Worm (Caenorhabditis elegans): ENCODE measurements around the gene dhs-23.

The dhs-23 gene

ce11 chrV:15406928-15407327 lies 25.9 kb downstream of the dhs-23 start, which contains the start of gene srh-257:
srh-257 (plus strand) TSS chrV:15407228.
- TF ChIP-seq lsy-27 (tag; optimal IDR thresholded peaks at IDR 0.05; ENCODE audit: borderline replicate concordance, insufficient read depth): no peak
- no peak for TF ChIP-seq nhr-179 (tag; optimal IDR thresholded peaks at IDR 0.05)
- no peak for TF ChIP-seq egl-18 (GFP tag; IDR thresholded peaks at IDR 0.05)
- no peak for TF ChIP-seq him-1 (tag; optimal IDR thresholded peaks at IDR 0.05)
- TF ChIP-seq die-1 (tag; optimal IDR thresholded peaks at IDR 0.05): no peak
- no peak for TF ChIP-seq aptf-3 (GFP tag; IDR thresholded peaks at IDR 0.05)
- TF ChIP-seq nhr-90 (tag; optimal IDR thresholded peaks at IDR 0.05): no peak
- TF ChIP-seq sptf-2 (GFP tag; optimal IDR thresholded peaks at IDR 0.05): no peak
- no peak for TF ChIP-seq pbrm-1 (GFP tag; IDR thresholded peaks at IDR 0.05)
- TF ChIP-seq Y79H2A.3 (GFP tag; conservative IDR thresholded peaks at IDR 0.05): no peak
- TF ChIP-seq tbp1 (GFP tag; optimal IDR thresholded peaks at IDR 0.05): no peak
- no peak for TF ChIP-seq lir-1 (GFP tag; conservative IDR thresholded peaks at IDR 0.05)
- no peak for TF ChIP-seq ztf-3 (GFP tag; optimal IDR thresholded peaks at IDR 0.05)
- TF ChIP-seq bed-2 (GFP tag; IDR thresholded peaks at IDR 0.05): no peak
- TF ChIP-seq mel-28 (tag; optimal IDR thresholded peaks at IDR 0.05; ENCODE audit: borderline replicate concordance): no peak
- TF ChIP-seq B0035.1 (tag; optimal IDR thresholded peaks at IDR 0.05): no peak
- no peak for TF ChIP-seq rpc-1 (optimal IDR thresholded peaks at IDR 0.05)
- TF ChIP-seq rpc-1 (tag; optimal IDR thresholded peaks at IDR 0.05): no peak

- no peak for TF ChIP-seq ceh-100 (GFP tag; IDR thresholded peaks at IDR 0.05)
- no peak for TF ChIP-seq C06A6.2 (GFP tag; conservative IDR thresholded peaks at IDR 0.05)
- no peak for TF ChIP-seq egl-18 (GFP tag; IDR thresholded peaks at IDR 0.05)
- TF ChIP-seq athp-1 (tag; optimal IDR thresholded peaks at IDR 0.05): no peak
- no peak for TF ChIP-seq ceh-58 (GFP tag; IDR thresholded peaks at IDR 0.05)
- no peak for TF ChIP-seq hrde-1 (tag; optimal IDR thresholded peaks at IDR 0.05; ENCODE audit: borderline replicate concordance)
- no peak for TF ChIP-seq attf-3 (GFP tag; conservative IDR thresholded peaks at IDR 0.05)
- no peak for TF ChIP-seq ztf-28 (GFP tag; IDR thresholded peaks at IDR 0.05)
- no peak for TF ChIP-seq dpff-1 (tag; optimal IDR thresholded peaks at IDR 0.05)
- TF ChIP-seq ceh-91 (GFP tag; IDR thresholded peaks at IDR 0.05): no peak
- no peak for TF ChIP-seq ztf-3 (GFP tag; optimal IDR thresholded peaks at IDR 0.05)
- no peak for TF ChIP-seq lsy-27 (tag; optimal IDR thresholded peaks at IDR 0.05; ENCODE audit: borderline replicate concordance, insufficient read depth)
- TF ChIP-seq F23B12.7 (tag; optimal IDR thresholded peaks at IDR 0.05; ENCODE audit: insufficient read depth): no peak
- TF ChIP-seq F52B5.7 (tag; optimal IDR thresholded peaks at IDR 0.05): no peak
- no peak for TF ChIP-seq pha-4 (tag; optimal IDR thresholded peaks at IDR 0.05)
- no peak for TF ChIP-seq nfyb-1 (GFP tag; IDR thresholded peaks at IDR 0.05)
Measured at ce11 chrV:15412625-15413024, 31.6 kb downstream of the dhs-23 start, which contains the start of gene srbc-63. srbc-63 (minus strand) TSS chrV:15412725.

- no peak for TF ChIP-seq snpc-4 (GFP tag; optimal IDR thresholded peaks at IDR 0.05)
- no peak for TF ChIP-seq snpc-4 (tag; optimal IDR thresholded peaks at IDR 0.05)
- TF ChIP-seq hmg-1.2 (GFP tag; IDR thresholded peaks at IDR 0.05): no peak
- no peak for TF ChIP-seq T26A5.8 (tag; optimal IDR thresholded peaks at IDR 0.05)
- no peak for TF ChIP-seq F49E8.2 (tag; optimal IDR thresholded peaks at IDR 0.05; ENCODE audit: insufficient read depth)
- no peak for TF ChIP-seq bed-1 (GFP tag; IDR thresholded peaks at IDR 0.05)
- no peak for TF ChIP-seq let-526 (GFP tag; IDR thresholded peaks at IDR 0.05)
- no peak for TF ChIP-seq egrh-3 (GFP tag; IDR thresholded peaks at IDR 0.05)
Measured at ce11 chrV:15413847-15414246, 32.8 kb downstream of the dhs-23 start, which contains the start of gene srh-264. srh-264 (plus strand) TSS chrV:15414147.
